Fruit fly (Drosophila melanogaster): ENCODE measurements around the gene dati.

- TF ChIP-seq Rel (GFP tag; optimal IDR thresholded peaks at IDR 0.05) (no peak), Rel (tag; optimal IDR thresholded peaks at IDR 0.05) (no peak), sage (GFP tag; optimal IDR thresholded peaks at IDR 0.05) (no peak), dl (GFP tag; optimal IDR thresholded peaks at IDR 0.05; ENCODE audit: insufficient read depth in 1 of 2, partially characterized antibody in 2 of 2) (no peak), woc (GFP tag; optimal IDR thresholded peaks at IDR 0.05) (no peak), Hr78 (GFP tag; optimal IDR thresholded peaks at IDR 0.05) (no peak), tai (GFP tag; optimal IDR thresholded peaks at IDR 0.05) (no peak), Dfd (GFP tag; optimal IDR thresholded peaks at IDR 0.05) (peak; percentile 87), usp (GFP tag; optimal IDR thresholded peaks at IDR 0.05) (no peak), CG32264 (GFP tag; optimal IDR thresholded peaks at IDR 0.05) (no peak), pan (optimal IDR thresholded peaks at IDR 0.05) (no peak), OdsH (GFP tag; optimal IDR thresholded peaks at IDR 0.05) (no peak)
Measured at dm6 chr4:379142-379541, 16.3 kb downstream of the dati start.
